Fruit fly (Drosophila melanogaster): Measurements from ENCODE around the gene CG31688.
A peak's percentile ranks its signal among the peaks of the same experiment; 100 is the strongest.

The CG31688 gene

dm6 chr2L:20428756-20429408, 2.9 kb downstream of the CG31688 start (continued):
- TF ChIP-seq CG34376 (GFP tag; optimal IDR thresholded peaks at IDR 0.05) (peak; percentile 33), Trl (optimal IDR thresholded peaks at IDR 0.05) (peak in 1 of 2 experiments; percentile 24), Trl (GFP tag; optimal IDR thresholded peaks at IDR 0.05) (no peak), Lpt (GFP tag; optimal IDR thresholded peaks at IDR 0.05) (no peak), chinmo (GFP tag; IDR thresholded peaks at IDR 0.05; ENCODE audit: partially characterized antibody) (peak; percentile 68; the same call in 2 of the 4 replicates), Opbp (GFP tag; IDR thresholded peaks at IDR 0.05; ENCODE audit: partially characterized antibody) (peak; percentile 54; the same call in 1 of the 3 replicates), CoRest (tag; optimal IDR thresholded peaks at IDR 0.05) (no peak), CG13287 (GFP tag; IDR thresholded peaks at IDR 0.05; ENCODE audit: partially characterized antibody) (peak; percentile 47; the same call in 1 of the 2 replicates), insv (GFP tag; optimal IDR thresholded peaks at IDR 0.05) (peak; percentile 21 to 92), dmrt11E (tag; optimal IDR thresholded peaks at IDR 0.05) (no peak), sug (tag; optimal IDR thresholded peaks at IDR 0.05) (peak; percentile 26), CG6272 (GFP tag; IDR thresholded peaks at IDR 0.05) (no peak), CG7963 (GFP tag; IDR thresholded peaks at IDR 0.05; ENCODE audit: partially characterized antibody) (no peak), CG2678 (tag; optimal IDR thresholded peaks at IDR 0.05) (no peak), Sox102F (GFP tag; optimal IDR thresholded peaks at IDR 0.05) (no peak), phol (tag; optimal IDR thresholded peaks at IDR 0.05) (no peak), maf-S (GFP tag; optimal IDR thresholded peaks at IDR 0.05) (no peak), gem (tag; optimal IDR thresholded peaks at IDR 0.05) (no peak), ci (GFP tag; IDR thresholded peaks at IDR 0.05) (peak; percentile 64; the same call in 1 of the 3 replicates), CG4404 (GFP tag; IDR thresholded peaks at IDR 0.05) (no peak), CG34422 (GFP tag; IDR thresholded peaks at IDR 0.05) (peak; percentile 35; the same call in 1 of the 3 replicates), CG7839 (tag; optimal IDR thresholded peaks at IDR 0.05) (peak; percentile 6), pzg (GFP tag; optimal IDR thresholded peaks at IDR 0.05) (peak; percentile 45), sd (tag; optimal IDR thresholded peaks at IDR 0.05) (peak; percentile 70), stwl (tag; optimal IDR thresholded peaks at IDR 0.05) (peak; percentile 74), gfzf (GFP tag; optimal IDR thresholded peaks at IDR 0.05) (peak; percentile 34), Lhr (GFP tag; optimal IDR thresholded peaks at IDR 0.05) (peak; percentile 69), CG18619 (GFP tag; optimal IDR thresholded peaks at IDR 0.05) (no peak), CG8944 (GFP tag; optimal IDR thresholded peaks at IDR 0.05) (no peak), CG17829 (tag; optimal IDR thresholded peaks at IDR 0.05) (peak; percentile 0), az2 (GFP tag; optimal IDR thresholded peaks at IDR 0.05) (no peak), hkb (optimal IDR thresholded peaks at IDR 0.05) (no peak), hkb (GFP tag; IDR thresholded peaks at IDR 0.05) (0 out of 2 replicates have a peak, but pooled peaks have one; percentile 20), CG4328 (GFP tag; optimal IDR thresholded peaks at IDR 0.05) (no peak), en (GFP tag; optimal IDR thresholded peaks at IDR 0.05) (no peak), aop (GFP tag; IDR thresholded peaks at IDR 0.05) (no peak), D (optimal IDR thresholded peaks at IDR 0.05) (no peak), D (GFP tag; optimal IDR thresholded peaks at IDR 0.05) (no peak), CG9797 (GFP tag; optimal IDR thresholded peaks at IDR 0.05) (peak; percentile 17), CG9437 (GFP tag; optimal IDR thresholded peaks at IDR 0.05) (peak; percentile 23), CG4282 (GFP tag; optimal IDR thresholded peaks at IDR 0.05) (no peak), row (GFP tag; IDR thresholded peaks at IDR 0.05) (peak; percentile 54), Hsf (GFP tag; optimal IDR thresholded peaks at IDR 0.05) (no peak), CG17802 (tag; optimal IDR thresholded peaks at IDR 0.05) (no peak), bsh (GFP tag; optimal IDR thresholded peaks at IDR 0.05) (peak in 1 of 2 experiments; percentile 10), Max (GFP tag; optimal IDR thresholded peaks at IDR 0.05) (peak; percentile 24), CG6689 (GFP tag; IDR thresholded peaks at IDR 0.05) (no peak), CG9215 (GFP tag; IDR thresholded peaks at IDR 0.05) (no peak), z (GFP tag; IDR thresholded peaks at IDR 0.05) (no peak), knrl (GFP tag; IDR thresholded peaks at IDR 0.05; ENCODE audit: partially characterized antibody) (0 out of 3 replicates have a peak, but pooled peaks have one; percentile 24)
